Fruit fly (Drosophila melanogaster) whole organism: ENCODE data around the gene CG32856.

Experiments
- CG8478 ChIP-seq: fragments of >200 bp; optimal IDR thresholded peaks from 2 replicates; lab custom pipeline; 2018; ENCODE audit warnings: inconsistent platforms
- EcR ChIP-seq, 2 experiments: fragments of >200 bp; optimal IDR thresholded peaks; 2 replicates each; lab custom pipeline; 2017; ENCODE audit warnings: missing biosample characterization in 2 of 2, missing genetic modification characterization in 2 of 2, missing genetic modification reagents in 2 of 2
- psq ChIP-seq: fragments of >200 bp; optimal IDR thresholded peaks from 2 replicates; lab custom pipeline; 2017

- no peak for TF ChIP-seq psq (lab: Kevin White, UChicago)
- no peak for TF ChIP-seq CG8478 (lab: Kevin White, UChicago)
- TF ChIP-seq EcR (GFP tag; optimal IDR thresholded peaks at IDR 0.05; lab: Kevin White, UChicago) = no peak
Observed at dm6 chr3R:15963690-15964281, 1.4 kb downstream of the CG32856 start, which contains the start of the genes CG4287 and CG5516.
